Worm (Caenorhabditis elegans): Measurements from ENCODE around the gene Y7A5A.5.

The Y7A5A.5 gene

DNA sequence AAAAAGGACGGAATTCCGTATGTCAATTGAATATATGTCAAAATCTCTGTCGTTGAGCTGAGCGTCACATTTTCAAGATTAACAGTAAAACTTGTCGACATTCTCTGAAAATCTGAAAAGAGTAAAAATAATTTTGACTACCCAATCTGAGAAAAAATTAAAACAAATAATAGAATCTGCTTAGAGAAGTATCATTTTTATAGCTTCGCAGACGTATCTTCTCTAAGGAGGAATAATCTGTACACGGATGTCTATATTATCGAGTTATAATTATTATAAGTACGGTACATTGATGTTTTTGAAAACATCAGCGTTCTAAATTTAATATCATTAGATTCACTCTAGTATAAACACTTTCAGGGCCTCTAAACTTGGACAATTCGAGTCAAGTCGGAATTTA is 46.1 kb downstream of the Y7A5A.5 start, which contains the start of gene srg-64:
TSS of gene srg-64 (minus strand) at position 101 of the 400 bp plus-strand sequence.
- TF ChIP-seq ztf-29 (GFP tag; IDR thresholded peaks at IDR 0.05): no peak
- no peak for TF ChIP-seq ref-1 (GFP tag; conservative IDR thresholded peaks at IDR 0.05)
- TF ChIP-seq tab-1 (GFP tag; IDR thresholded peaks at IDR 0.05): no peak
- no peak for TF ChIP-seq T22C8.4 (GFP tag; IDR thresholded peaks at IDR 0.05)
- TF ChIP-seq cog-1 (tag; optimal IDR thresholded peaks at IDR 0.05): no peak
- no peak for TF ChIP-seq ztf-23 (GFP tag; IDR thresholded peaks at IDR 0.05)
- no peak for TF ChIP-seq med-1 (GFP tag; optimal IDR thresholded peaks at IDR 0.05; ENCODE audit: insufficient read depth)
- TF ChIP-seq flt-1 (GFP tag; IDR thresholded peaks at IDR 0.05): no peak
- no peak for TF ChIP-seq klf-2 (GFP tag; conservative IDR thresholded peaks at IDR 0.05)

DNA sequence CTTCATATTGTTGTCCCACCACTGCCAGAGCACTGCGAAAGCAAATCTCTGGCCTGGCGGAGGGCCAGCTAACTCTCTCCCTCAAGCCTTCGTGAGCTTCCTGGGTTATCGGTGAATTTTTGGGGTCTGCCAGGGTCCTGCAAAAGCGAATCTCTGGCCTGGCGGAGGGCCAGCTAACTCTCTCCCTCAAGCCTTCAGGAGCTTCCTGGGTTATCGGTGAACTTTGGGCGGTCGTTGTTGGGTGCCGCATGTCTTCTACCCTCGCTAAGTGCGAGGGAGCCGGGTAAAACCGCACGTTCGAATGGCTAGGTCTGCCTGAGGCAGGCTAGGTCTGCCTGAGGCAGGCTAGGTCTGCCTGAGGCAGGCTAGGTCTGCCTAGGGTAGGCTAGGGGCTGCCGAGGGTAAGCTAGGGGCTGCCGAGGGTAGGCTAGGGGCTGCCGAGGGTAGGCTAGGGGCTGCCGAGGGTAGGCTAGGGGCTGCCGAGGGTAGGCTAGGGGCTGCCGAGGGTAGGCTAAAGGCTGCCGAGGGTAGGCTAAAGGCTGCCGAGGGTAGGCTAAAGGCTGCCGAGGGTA is 48.1 kb downstream of the Y7A5A.5 start:
- TF ChIP-seq flt-1 (GFP tag; IDR thresholded peaks at IDR 0.05) (peak; percentile 23; the same call in 1 of the 2 replicates), T22C8.4 (GFP tag; IDR thresholded peaks at IDR 0.05) (peak; percentile 29; the same call in 1 of the 2 replicates)

Data from whole organism, midembryonic.